Worm (Caenorhabditis elegans) whole organism, young adult: ENCODE data around the gene F13B9.2.

Source experiments
- B0035.1 ChIP-seq: sonication (generic microtip); optimal IDR thresholded peaks from 2 replicates; lab custom pipeline; 2016; ENCODE audit warnings: missing genetic modification characterization, mild to moderate bottlenecking, missing compliant biosample characterization, missing genotype, missing genetic modification reagents
- F10E7.11 ChIP-seq: sonication (generic microtip); optimal IDR thresholded peaks from 2 replicates; lab custom pipeline; 2017; ENCODE audit warnings: mild to moderate bottlenecking, missing genetic modification characterization, moderate library complexity, missing compliant biosample characterization
- F22D6.2 ChIP-seq: sonication (generic microtip); optimal IDR thresholded peaks from 2 replicates; lab custom pipeline; 2016; ENCODE audit warnings: mild to moderate bottlenecking, missing genetic modification characterization, missing compliant biosample characterization
- F23B12.7 ChIP-seq: sonication (generic microtip); optimal IDR thresholded peaks from 2 replicates; lab custom pipeline; 2017; ENCODE audit warnings: missing genetic modification characterization, mild to moderate bottlenecking, missing compliant biosample characterization, antibody characterized with exemption, moderate library complexity; ENCODE audit not compliant: insufficient read depth
- F39B2.1 ChIP-seq: fragments of 200-800 bp; sonication (Bioruptor generic); IDR thresholded peaks from 2 replicates; pipeline ENCODE4 v1.3.6; 2022; ENCODE audit warnings: missing genetic modification reagents, missing genetic modification characterization, missing compliant biosample characterization
- K11D2.4 ChIP-seq: fragments of 200-800 bp; sonication (Bioruptor generic); IDR thresholded peaks from 2 replicates; pipeline ENCODE4 v1.3.6; 2022; ENCODE audit warnings: missing genetic modification reagents, missing genetic modification characterization, missing compliant biosample characterization
- Y53G8AR.9 ChIP-seq: fragments of 200-800 bp; sonication (Bioruptor generic); conservative IDR thresholded peaks from 2 replicates; pipeline ENCODE4 v1.3.6; 2022; ENCODE audit warnings: missing genetic modification reagents, missing genetic modification characterization, missing compliant biosample characterization
- Y95B8A.8 ChIP-seq: fragments of 200-800 bp; sonication (Bioruptor generic); IDR thresholded peaks from 2 replicates; pipeline ENCODE4 v1.3.6; 2022; ENCODE audit warnings: missing genetic modification reagents, missing genetic modification characterization, missing compliant biosample characterization
- akir-1 ChIP-seq: fragments of 200-800 bp; sonication (Bioruptor generic); optimal IDR thresholded peaks from 2 replicates; lab custom pipeline; 2018; ENCODE audit warnings: mild to moderate bottlenecking, missing genetic modification characterization, moderate library complexity, missing compliant biosample characterization
- ama-1 ChIP-seq, 3 experiments: fragments of 150-350 bp in 1 of 3; sonication (generic microtip) in 2 of 3; optimal IDR thresholded peaks; 2 replicates each; lab custom pipeline; 2014 to 2018; ENCODE audit warnings: missing biosample characterization in 2 of 3, missing genetic modification characterization in 2 of 3, missing genetic modification reagents in 2 of 3
- aptf-3 ChIP-seq: fragments of 200-800 bp; sonication (Bioruptor generic); IDR thresholded peaks from 2 replicates; pipeline ENCODE4 v1.3.6; 2022; ENCODE audit warnings: missing genetic modification characterization, missing compliant biosample characterization
- atf-7 ChIP-seq: sonication (generic microtip); optimal IDR thresholded peaks from 2 replicates; lab custom pipeline; 2017; ENCODE audit warnings: mild to moderate bottlenecking, missing genetic modification characterization, missing compliant biosample characterization
- athp-1 ChIP-seq: sonication (generic microtip); optimal IDR thresholded peaks from 2 replicates; lab custom pipeline; 2017; ENCODE audit warnings: mild to moderate bottlenecking, missing genetic modification characterization, missing compliant biosample characterization
- attf-3 ChIP-seq: fragments of 200-800 bp; sonication (Bioruptor generic); conservative IDR thresholded peaks from 2 replicates; pipeline ENCODE4 v1.3.6; 2022; ENCODE audit warnings: missing genetic modification reagents, missing genetic modification characterization, missing compliant biosample characterization
- bed-1 ChIP-seq: fragments of 200-800 bp; sonication (Bioruptor generic); IDR thresholded peaks from 2 replicates; pipeline ENCODE4 v1.3.6; 2022; ENCODE audit warnings: missing genetic modification reagents, missing genetic modification characterization, missing compliant biosample characterization
- bed-2 ChIP-seq: fragments of 200-800 bp; sonication (Bioruptor generic); IDR thresholded peaks from 2 replicates; pipeline ENCODE4 v1.3.6; 2022; ENCODE audit warnings: missing genetic modification reagents, missing genetic modification characterization, missing compliant biosample characterization
- ceh-40 ChIP-seq: fragments of 200-800 bp; sonication (Bioruptor generic); IDR thresholded peaks from 2 replicates; pipeline ENCODE4 v1.3.6; 2022; ENCODE audit warnings: missing genetic modification characterization, missing compliant biosample characterization
- die-1 ChIP-seq: sonication (generic microtip); optimal IDR thresholded peaks from 2 replicates; lab custom pipeline; 2016; ENCODE audit warnings: missing genotype, mild to moderate bottlenecking, missing genetic modification characterization, missing compliant biosample characterization
- dpff-1 ChIP-seq: sonication (generic microtip); optimal IDR thresholded peaks from 2 replicates; lab custom pipeline; 2017; ENCODE audit warnings: mild to moderate bottlenecking, missing genetic modification characterization, missing compliant biosample characterization
- ets-4 ChIP-seq: fragments of 200-800 bp; sonication (Bioruptor generic); optimal IDR thresholded peaks from 2 replicates; lab custom pipeline; 2018; ENCODE audit warnings: mild to moderate bottlenecking, missing genetic modification characterization, missing compliant biosample characterization
- fkh-3 ChIP-seq: sonication (generic microtip); optimal IDR thresholded peaks from 2 replicates; lab custom pipeline; 2016; ENCODE audit warnings: mild to moderate bottlenecking, missing genetic modification characterization, missing compliant biosample characterization
- hlh-26 ChIP-seq: fragments of 200-800 bp; sonication (Bioruptor generic); conservative IDR thresholded peaks from 2 replicates; pipeline ENCODE4 v1.3.6; 2022; ENCODE audit warnings: missing genetic modification reagents, missing genetic modification characterization, missing compliant biosample characterization
- hmg-20 ChIP-seq: fragments of 200-800 bp; sonication (Bioruptor generic); IDR thresholded peaks from 2 replicates; pipeline ENCODE4 v1.3.6; 2022; ENCODE audit warnings: missing genetic modification reagents, missing genetic modification characterization, missing compliant biosample characterization
- lin-40 ChIP-seq: sonication (generic microtip); optimal IDR thresholded peaks from 2 replicates; lab custom pipeline; 2016; ENCODE audit warnings: missing genetic modification characterization, mild to moderate bottlenecking, missing compliant biosample characterization, missing genotype, missing genetic modification reagents
- lsy-27 ChIP-seq: sonication (generic microtip); optimal IDR thresholded peaks from 2 replicates; lab custom pipeline; 2017; ENCODE audit warnings: missing genetic modification characterization, mild to moderate bottlenecking, missing compliant biosample characterization, antibody characterized with exemption, missing genotype, borderline replicate concordance; ENCODE audit not compliant: insufficient read depth
- mcd-1 ChIP-seq: fragments of 200-800 bp; sonication (Bioruptor generic); IDR thresholded peaks from 2 replicates; pipeline ENCODE4 v1.3.6; 2022; ENCODE audit warnings: missing genetic modification reagents, missing genetic modification characterization, missing compliant biosample characterization
- mes-4 ChIP-seq: sonication (generic microtip); optimal IDR thresholded peaks from 2 replicates; lab custom pipeline; 2016; ENCODE audit warnings: missing genotype, missing genetic modification characterization, missing compliant biosample characterization
- nfya-2 ChIP-seq: fragments of 200-800 bp; sonication (Bioruptor generic); IDR thresholded peaks from 2 replicates; pipeline ENCODE4 v1.3.6; 2022; ENCODE audit warnings: missing genetic modification reagents, missing genetic modification characterization, missing compliant biosample characterization
- nfyb-1 ChIP-seq: fragments of 200-800 bp; sonication (Bioruptor generic); IDR thresholded peaks from 2 replicates; pipeline ENCODE4 v1.3.6; 2022; ENCODE audit warnings: missing genetic modification reagents, missing genetic modification characterization, missing compliant biosample characterization
- nhr-179 ChIP-seq: sonication (generic microtip); optimal IDR thresholded peaks from 2 replicates; lab custom pipeline; 2016; ENCODE audit warnings: mild to moderate bottlenecking, missing genetic modification characterization, missing compliant biosample characterization
- nhr-80 ChIP-seq: sonication (generic microtip); optimal IDR thresholded peaks from 2 replicates; lab custom pipeline; 2016; ENCODE audit warnings: missing genetic modification characterization, missing compliant biosample characterization
- nhr-90 ChIP-seq: sonication (generic microtip); optimal IDR thresholded peaks from 2 replicates; lab custom pipeline; 2016; ENCODE audit warnings: missing genotype, mild to moderate bottlenecking, missing genetic modification characterization, missing compliant biosample characterization
- pha-4 ChIP-seq: fragments of 150-350 bp; sonication (generic microtip); optimal IDR thresholded peaks from 2 replicates; lab custom pipeline; 2014; ENCODE audit warnings: missing biosample characterization, missing genetic modification reagents, missing genetic modification characterization
- rcor-1 ChIP-seq: fragments of 200-800 bp; sonication (Bioruptor generic); IDR thresholded peaks from 2 replicates; pipeline ENCODE4 v1.3.6; 2022; ENCODE audit warnings: missing genetic modification reagents, missing genetic modification characterization, missing compliant biosample characterization
- sdz-38 ChIP-seq: sonication (generic microtip); optimal IDR thresholded peaks from 2 replicates; lab custom pipeline; 2016; ENCODE audit warnings: missing genotype, missing genetic modification characterization, missing compliant biosample characterization
- snpc-1.3 ChIP-seq: sonication (generic microtip); optimal IDR thresholded peaks from 2 replicates; lab custom pipeline; 2017; ENCODE audit warnings: missing genetic modification characterization, mild to moderate bottlenecking, missing compliant biosample characterization, antibody characterized with exemption, moderate library complexity, missing genotype, missing genetic modification reagents; ENCODE audit not compliant: insufficient read depth
- somi-1 ChIP-seq: fragments of 200-800 bp; sonication (Bioruptor generic); optimal IDR thresholded peaks from 2 replicates; lab custom pipeline; 2018; ENCODE audit warnings: mild to moderate bottlenecking, missing genetic modification characterization, missing compliant biosample characterization
- unc-130 ChIP-seq: sonication (generic microtip); optimal IDR thresholded peaks from 2 replicates; lab custom pipeline; 2016; ENCODE audit warnings: missing genetic modification reagents, missing genetic modification characterization, missing compliant biosample characterization
- unc-62 ChIP-seq: fragments of 150-350 bp; optimal IDR thresholded peaks from 2 replicates; lab custom pipeline; 2014; ENCODE audit warnings: missing biosample characterization, missing genetic modification reagents, missing genetic modification characterization
- xnd-1 ChIP-seq: sonication (generic microtip); optimal IDR thresholded peaks from 2 replicates; lab custom pipeline; 2016; ENCODE audit warnings: missing genotype, missing genetic modification reagents, missing genetic modification characterization, missing compliant biosample characterization
- zim-3 ChIP-seq: sonication (generic microtip); optimal IDR thresholded peaks from 2 replicates; lab custom pipeline; 2017; ENCODE audit warnings: mild to moderate bottlenecking, missing genetic modification characterization, moderate library complexity, missing compliant biosample characterization
- ztf-28 ChIP-seq: fragments of 200-800 bp; sonication (Bioruptor generic); IDR thresholded peaks from 2 replicates; pipeline ENCODE4 v1.3.6; 2022; ENCODE audit warnings: missing genetic modification reagents, missing genetic modification characterization, missing compliant biosample characterization

The F13B9.2 gene

ce11 chrX:8307600-8307999, 22.1 kb downstream of the F13B9.2 start, which contains the start of gene R09F10.5 (continued):
- TF ChIP-seq aptf-3 (no peak), F39B2.1 (GFP tag; lab: Robert Waterston, UW) (no peak)

ce11 chrX:8308491-8308890, 23.0 kb downstream of the F13B9.2 start:
- TF ChIP-seq fkh-3 (no peak), Y95B8A.8 (no peak), ztf-28 (GFP tag; lab: Robert Waterston, UW) (no peak), zim-3 (no peak), F23B12.7 (tag; lab: Kevin White, UChicago) (no peak), ets-4 (GFP tag; lab: Kevin White, UChicago) (no peak), mes-4 (tag; lab: Kevin White, UChicago) (no peak), xnd-1 (tag; lab: Kevin White, UChicago) (no peak), pha-4 (tag; lab: Kevin White, UChicago) (no peak), athp-1 (tag; lab: Kevin White, UChicago) (no peak), K11D2.4 (GFP tag; lab: Robert Waterston, UW) (no peak), atf-7 (no peak), snpc-1.3 (no peak), F39B2.1 (GFP tag; lab: Robert Waterston, UW) (no peak), bed-2 (GFP tag; lab: Robert Waterston, UW) (no peak), Y53G8AR.9 (GFP tag; lab: Robert Waterston, UW) (no peak), F22D6.2 (tag; lab: Kevin White, UChicago) (no peak)

ce11 chrX:8310747-8311146, 25.3 kb downstream of the F13B9.2 start:
- TF ChIP-seq die-1 (tag; lab: Kevin White, UChicago) = no peak
- TF ChIP-seq rcor-1 (GFP tag; lab: Robert Waterston, UW) = no peak
- TF ChIP-seq nhr-90 (tag; lab: Kevin White, UChicago) = no peak
- TF ChIP-seq attf-3 (GFP tag; lab: Robert Waterston, UW) = no peak

ce11 chrX:8311590-8311989, 26.1 kb downstream of the F13B9.2 start:
- TF ChIP-seq K11D2.4 (GFP tag; lab: Robert Waterston, UW) = no peak

ce11 chrX:8318950-8319349, 33.5 kb downstream of the F13B9.2 start, which contains the start of gene srh-11:
srh-11 (minus strand) TSS chrX:8319050.
- no peak for TF ChIP-seq F10E7.11 (tag; lab: Kevin White, UChicago)
- TF ChIP-seq dpff-1 (tag; lab: Kevin White, UChicago) = no peak
- TF ChIP-seq nfyb-1 (GFP tag; lab: Robert Waterston, UW) = no peak
- no peak for TF ChIP-seq fkh-3

- TF ChIP-seq akir-1 (GFP tag; lab: Kevin White, UChicago) (no peak), hmg-20 (GFP tag; lab: Robert Waterston, UW) (no peak), lsy-27 (tag; lab: Kevin White, UChicago) (no peak), F22D6.2 (tag; lab: Kevin White, UChicago) (no peak), nfya-2 (GFP tag; lab: Robert Waterston, UW) (no peak), ama-1 (optimal IDR thresholded peaks at IDR 0.05; lab: Kevin White, UChicago) (no peak), ama-1 (GFP tag; optimal IDR thresholded peaks at IDR 0.05; lab: Kevin White, UChicago) (no peak), lin-40 (tag; lab: Kevin White, UChicago) (no peak), mcd-1 (GFP tag; lab: Robert Waterston, UW) (no peak), hlh-26 (GFP tag; lab: Robert Waterston, UW) (no peak), sdz-38 (tag; lab: Kevin White, UChicago) (no peak), ceh-40 (GFP tag; lab: Robert Waterston, UW) (no peak), nhr-80 (tag; lab: Kevin White, UChicago) (no peak), unc-62 (GFP tag; lab: Kevin White, UChicago) (no peak), unc-130 (GFP tag; lab: Kevin White, UChicago) (no peak), B0035.1 (tag; lab: Kevin White, UChicago) (no peak), bed-1 (GFP tag; lab: Robert Waterston, UW) (no peak), somi-1 (GFP tag; lab: Kevin White, UChicago) (no peak), nhr-179 (tag; lab: Kevin White, UChicago) (no peak)
Measured at ce11 chrX:8320889-8321288, 35.4 kb downstream of the F13B9.2 start, which contains the start of gene pqn-57. pqn-57 (minus strand) TSS chrX:8320989.
